Fruit fly (Drosophila melanogaster) whole organism, embryonic: ENCODE measurements around the gene CG12310.

ENCODE experiments used
- B-H1 ChIP-seq: fragments of 200-800 bp; sonication (Bioruptor generic); IDR thresholded peaks from 3 replicates; pipeline ENCODE4 v1.3.6; 2022; ENCODE audit warnings: missing biosample characterization, missing genetic modification characterization
- Blimp-1 ChIP-seq: fragments of 200-800 bp; sonication (Bioruptor generic); optimal IDR thresholded peaks from 3 replicates; lab custom pipeline; 2018; ENCODE audit warnings: missing biosample characterization, missing genetic modification characterization, mild to moderate bottlenecking, moderate library complexity, missing genetic modification reagents
- C15 ChIP-seq: fragments of 200-800 bp; sonication (Bioruptor generic); IDR thresholded peaks from 3 replicates; pipeline ENCODE4 v1.3.6; 2022; ENCODE audit warnings: missing biosample characterization, missing genetic modification characterization
- CG10565 ChIP-seq: fragments of 200-800 bp; sonication (Bioruptor generic); optimal IDR thresholded peaks from 3 replicates; lab custom pipeline; 2016; ENCODE audit warnings: missing biosample characterization, mild to moderate bottlenecking, missing genetic modification characterization
- CG11085 ChIP-seq: fragments of 200-800 bp; sonication (Bioruptor generic); IDR thresholded peaks from 2 replicates; pipeline ENCODE4 v1.3.6; 2022; ENCODE audit warnings: missing biosample characterization, missing genetic modification characterization
- CG12299 ChIP-seq: fragments of 200-800 bp; sonication (Bioruptor generic); optimal IDR thresholded peaks from 2 replicates; lab custom pipeline; 2018; ENCODE audit warnings: missing biosample characterization, mild to moderate bottlenecking, missing genetic modification characterization
- CG1233 ChIP-seq: fragments of 200-800 bp; sonication (Bioruptor generic); optimal IDR thresholded peaks from 4 replicates; lab custom pipeline; 2018; ENCODE audit warnings: missing biosample characterization, mild to moderate bottlenecking, missing genetic modification characterization
- CG14050 ChIP-seq: fragments of 200-800 bp; sonication (Bioruptor generic); IDR thresholded peaks from 3 replicates; pipeline ENCODE4 v1.3.6; 2022; ENCODE audit warnings: missing biosample characterization, missing genetic modification characterization
- CG31388 ChIP-seq: fragments of 200-800 bp; sonication (Bioruptor generic); optimal IDR thresholded peaks from 2 replicates; lab custom pipeline; 2016; ENCODE audit warnings: missing biosample characterization, missing genetic modification characterization
- CG3163 ChIP-seq: fragments of 200-800 bp; sonication (Bioruptor generic); optimal IDR thresholded peaks from 3 replicates; lab custom pipeline; 2016; ENCODE audit warnings: missing biosample characterization, missing genetic modification characterization
- CG32532 ChIP-seq: fragments of 200-800 bp; sonication (Bioruptor generic); IDR thresholded peaks from 2 replicates; pipeline ENCODE4 v1.3.6; 2022; ENCODE audit warnings: missing biosample characterization, missing genetic modification characterization
- CG7839 ChIP-seq: fragments of 200-800 bp; sonication (Bioruptor generic); optimal IDR thresholded peaks from 3 replicates; lab custom pipeline; 2018; ENCODE audit warnings: missing biosample characterization, mild to moderate bottlenecking, missing genetic modification characterization, moderate library complexity
- CG8388 ChIP-seq: fragments of 200-800 bp; sonication (Bioruptor generic); optimal IDR thresholded peaks from 2 replicates; lab custom pipeline; 2019; ENCODE audit warnings: missing biosample characterization, mild to moderate bottlenecking, missing genetic modification characterization, moderate library complexity
- CG9876 ChIP-seq: fragments of 200-800 bp; sonication (Bioruptor generic); optimal IDR thresholded peaks from 2 replicates; lab custom pipeline; 2016; ENCODE audit warnings: missing biosample characterization, missing genetic modification characterization
- CG9932 ChIP-seq: fragments of 200-800 bp; sonication (Bioruptor generic); IDR thresholded peaks from 2 replicates; pipeline ENCODE4 v1.3.6; 2022; ENCODE audit warnings: missing biosample characterization, missing genetic modification characterization
- D19B ChIP-seq: fragments of 200-800 bp; sonication (Bioruptor generic); optimal IDR thresholded peaks from 2 replicates; lab custom pipeline; 2017; ENCODE audit warnings: missing biosample characterization, mild to moderate bottlenecking, missing genetic modification characterization
- Elba2 ChIP-seq: fragments of 200-800 bp; sonication (Bioruptor generic); optimal IDR thresholded peaks from 3 replicates; lab custom pipeline; 2016; ENCODE audit warnings: missing biosample characterization, missing genetic modification characterization
- HmgD ChIP-seq: fragments of 200-800 bp; sonication (Bioruptor generic); optimal IDR thresholded peaks from 3 replicates; lab custom pipeline; 2016; ENCODE audit warnings: missing biosample characterization, missing genetic modification characterization
- NFAT ChIP-seq: fragments of 200-800 bp; sonication (Bioruptor generic); IDR thresholded peaks from 2 replicates; pipeline ENCODE4 v1.3.6; 2022; ENCODE audit warnings: missing biosample characterization, missing genetic modification characterization
- NK7.1 ChIP-seq: fragments of 200-800 bp; sonication (Bioruptor generic); optimal IDR thresholded peaks from 3 replicates; lab custom pipeline; 2016; ENCODE audit warnings: missing biosample characterization, missing genetic modification characterization
- Ravus ChIP-seq: fragments of 200-800 bp; sonication (Bioruptor generic); IDR thresholded peaks from 2 replicates; pipeline ENCODE4 v1.3.6; 2022; ENCODE audit warnings: missing biosample characterization, missing genetic modification characterization
- Spps ChIP-seq: fragments of 200-800 bp; sonication (Bioruptor generic); optimal IDR thresholded peaks from 2 replicates; lab custom pipeline; 2018; ENCODE audit warnings: missing biosample characterization, mild to moderate bottlenecking, missing genetic modification characterization
- Sry-β ChIP-seq: fragments of 200-800 bp; sonication (Bioruptor generic); optimal IDR thresholded peaks from 2 replicates; lab custom pipeline; 2018; ENCODE audit warnings: missing biosample characterization, mild to moderate bottlenecking, missing genetic modification characterization, moderate library complexity
- TFAM ChIP-seq: fragments of 200-800 bp; sonication (Bioruptor generic); optimal IDR thresholded peaks from 2 replicates; lab custom pipeline; 2017; ENCODE audit warnings: missing biosample characterization, missing genetic modification characterization, inconsistent platforms
- Trl ChIP-seq, 3 experiments: fragments of >200 bp in 2 of 3; fragments of 200-800 bp in 1 of 3; sonication (Bioruptor generic) in 1 of 3; optimal IDR thresholded peaks; 2 replicates in 1 of 3; 3 replicates in 2 of 3; lab custom pipeline; 2016 to 2017; ENCODE audit warnings: missing biosample characterization in 1 of 3, missing genetic modification characterization in 1 of 3
- ac ChIP-seq: fragments of 200-800 bp; sonication (Bioruptor generic); optimal IDR thresholded peaks from 3 replicates; lab custom pipeline; 2017; ENCODE audit warnings: missing biosample characterization, mild to moderate bottlenecking, missing genetic modification characterization
- ara ChIP-seq: fragments of 200-800 bp; sonication (Bioruptor generic); IDR thresholded peaks from 2 replicates; pipeline ENCODE4 v1.3.6; 2022; ENCODE audit warnings: missing biosample characterization, missing genetic modification characterization
- ash1 ChIP-seq: fragments of 200-800 bp; sonication (Bioruptor generic); optimal IDR thresholded peaks from 2 replicates; lab custom pipeline; 2018; ENCODE audit warnings: missing biosample characterization, mild to moderate bottlenecking, missing genetic modification characterization
- bbx ChIP-seq: fragments of 200-800 bp; sonication (Bioruptor generic); IDR thresholded peaks from 2 replicates; pipeline ENCODE4 v1.3.6; 2022; ENCODE audit warnings: missing biosample characterization, missing genetic modification characterization; ENCODE audit not compliant: partially characterized antibody
- chm ChIP-seq: fragments of 200-800 bp; sonication (Bioruptor generic); IDR thresholded peaks from 2 replicates; pipeline ENCODE4 v1.3.6; 2022; ENCODE audit warnings: missing biosample characterization, missing genetic modification characterization
- dmrt11E ChIP-seq: fragments of 200-800 bp; sonication (Bioruptor generic); optimal IDR thresholded peaks from 3 replicates; lab custom pipeline; 2018; ENCODE audit warnings: missing biosample characterization, mild to moderate bottlenecking, missing genetic modification characterization, moderate library complexity
- dysf ChIP-seq: fragments of 200-800 bp; sonication (Bioruptor generic); IDR thresholded peaks from 3 replicates; pipeline ENCODE4 v1.3.6; 2022; ENCODE audit warnings: missing biosample characterization, missing genetic modification characterization
- ewg ChIP-seq: fragments of 200-800 bp; sonication (Bioruptor generic); optimal IDR thresholded peaks from 3 replicates; lab custom pipeline; 2017; ENCODE audit warnings: mild to moderate bottlenecking, missing biosample characterization, missing genetic modification reagents, missing genetic modification characterization
- gce ChIP-seq: fragments of 200-800 bp; sonication (Bioruptor generic); IDR thresholded peaks from 3 replicates; pipeline ENCODE4 v1.3.6; 2022; ENCODE audit warnings: missing biosample characterization, missing genetic modification characterization
- gfzf ChIP-seq: fragments of 200-800 bp; sonication (Bioruptor generic); optimal IDR thresholded peaks from 2 replicates; lab custom pipeline; 2016; ENCODE audit warnings: missing biosample characterization, mild to moderate bottlenecking, missing genetic modification characterization, moderate library complexity
- gt ChIP-seq: fragments of 200-800 bp; sonication (Bioruptor generic); IDR thresholded peaks from 2 replicates; pipeline ENCODE4 v1.3.6; 2022; ENCODE audit warnings: missing biosample characterization, missing genetic modification characterization
- hbn ChIP-seq: fragments of 200-800 bp; sonication (Bioruptor generic); IDR thresholded peaks from 2 replicates; pipeline ENCODE4 v1.3.6; 2022; ENCODE audit warnings: missing biosample characterization, missing genetic modification characterization; ENCODE audit not compliant: partially characterized antibody
- jing ChIP-seq: fragments of 200-800 bp; sonication (Bioruptor generic); optimal IDR thresholded peaks from 2 replicates; lab custom pipeline; 2018; ENCODE audit warnings: missing biosample characterization, mild to moderate bottlenecking, missing genetic modification characterization
- ken ChIP-seq: fragments of 200-800 bp; sonication (Bioruptor generic); IDR thresholded peaks from 3 replicates; pipeline ENCODE4 v1.3.6; 2022; ENCODE audit warnings: missing biosample characterization, missing genetic modification characterization
- mld ChIP-seq: fragments of 200-800 bp; sonication (Bioruptor generic); IDR thresholded peaks from 3 replicates; pipeline ENCODE4 v1.3.6; 2022; ENCODE audit warnings: missing biosample characterization, missing genetic modification characterization; ENCODE audit not compliant: partially characterized antibody
- nom ChIP-seq: fragments of 200-800 bp; sonication (Bioruptor generic); optimal IDR thresholded peaks from 2 replicates; lab custom pipeline; 2017; ENCODE audit warnings: missing biosample characterization, missing genetic modification characterization, mild to moderate bottlenecking, moderate library complexity, missing genetic modification reagents
- sug ChIP-seq: fragments of 200-800 bp; optimal IDR thresholded peaks from 2 replicates; lab custom pipeline; 2019; ENCODE audit warnings: missing biosample characterization, mild to moderate bottlenecking, missing genetic modification characterization, moderate library complexity
- tio ChIP-seq: fragments of 200-800 bp; sonication (Bioruptor generic); optimal IDR thresholded peaks from 2 replicates; lab custom pipeline; 2017; ENCODE audit warnings: missing biosample characterization, missing genetic modification characterization, inconsistent platforms
- toy ChIP-seq: fragments of 200-800 bp; sonication (Bioruptor generic); IDR thresholded peaks from 2 replicates; pipeline ENCODE4 v1.3.6; 2022; ENCODE audit warnings: missing biosample characterization, missing genetic modification characterization
- ttk ChIP-seq: fragments of 200-800 bp; sonication (Bioruptor generic); IDR thresholded peaks from 2 replicates; pipeline ENCODE4 v2.1.2; 2022; ENCODE audit warnings: missing biosample characterization, missing genetic modification characterization
- tup ChIP-seq: fragments of 200-800 bp; sonication (Bioruptor generic); optimal IDR thresholded peaks from 2 replicates; lab custom pipeline; 2016; ENCODE audit warnings: missing biosample characterization, mild to moderate bottlenecking, missing genetic modification characterization, moderate library complexity
- vvl ChIP-seq: fragments of 200-800 bp; sonication (Bioruptor generic); IDR thresholded peaks from 2 replicates; pipeline ENCODE4 v1.3.6; 2022; ENCODE audit warnings: missing biosample characterization, missing genetic modification characterization
- yki ChIP-seq: fragments of >200 bp; optimal IDR thresholded peaks from 3 replicates; lab custom pipeline; 2018

The CG12310 gene

DNA sequence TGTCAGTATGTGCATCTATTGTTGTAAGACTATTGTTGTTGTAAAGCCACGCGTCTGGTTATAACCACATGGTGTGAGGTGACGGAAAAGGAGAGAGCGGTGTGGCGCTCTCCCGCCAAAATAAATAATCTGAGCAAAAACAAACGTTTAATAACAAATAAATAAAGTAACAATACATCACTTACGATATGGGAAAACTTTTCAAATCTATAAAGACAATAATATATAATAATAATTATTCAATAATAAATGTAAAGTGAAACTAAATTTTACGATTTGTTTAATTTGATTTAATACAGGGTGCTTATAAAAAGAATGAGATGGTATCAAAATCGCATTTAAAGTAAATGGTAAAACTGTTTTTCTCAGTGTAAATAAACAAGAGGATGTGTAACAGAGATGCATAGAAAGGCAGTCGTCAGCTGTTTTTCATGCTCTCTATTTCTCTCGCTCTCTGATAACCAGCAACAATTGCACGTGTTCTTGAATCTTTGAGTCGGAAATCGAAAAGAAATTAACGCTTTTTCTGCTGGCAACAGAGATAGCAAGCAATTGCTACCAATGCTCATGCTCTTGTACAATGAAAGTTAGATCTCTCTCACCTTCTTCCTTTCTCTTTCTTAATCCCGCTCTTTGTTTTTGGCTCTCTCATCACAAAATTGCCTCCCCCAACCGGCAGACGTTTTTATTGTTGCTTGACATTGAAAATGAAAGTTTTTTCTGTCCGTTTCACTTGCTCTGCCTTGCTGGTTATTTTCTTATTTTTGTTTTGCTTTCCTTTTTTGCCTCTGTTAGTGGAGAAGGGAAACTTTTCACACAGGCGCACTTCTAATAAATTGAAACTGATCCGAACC is 48.3 kb upstream of the CG12310 start (continued):
- TF ChIP-seq CG8388 (GFP tag; lab: Kevin White, UChicago) (peak; percentile 95), vvl (peak; percentile 97), mld (GFP tag; lab: Robert Waterston, UW) (no peak), yki (lab: Kevin White, UChicago) (peak; percentile 23), Spps (peak; percentile 93), Elba2 (GFP tag; lab: Kevin White, UChicago) (no peak), gce (GFP tag; lab: Robert Waterston, UW) (peak; percentile 91; the same call in 2 of the 3 replicates), Trl (optimal IDR thresholded peaks at IDR 0.05; lab: Kevin White, UChicago) (peak; percentile 86 to 91), Trl (GFP tag; optimal IDR thresholded peaks at IDR 0.05; lab: Kevin White, UChicago) (peak; percentile 69), Blimp-1 (GFP tag; lab: Kevin White, UChicago) (peak; percentile 93), CG31388 (GFP tag; lab: Kevin White, UChicago) (peak; percentile 49), toy (GFP tag; lab: Robert Waterston, UW) (peak; percentile 39; the same call in 1 of the 2 replicates), jing (GFP tag; lab: Kevin White, UChicago) (no peak), CG12299 (tag; lab: Kevin White, UChicago) (peak; percentile 86), CG9876 (GFP tag; lab: Kevin White, UChicago) (no peak), TFAM (peak; percentile 35), chm (GFP tag; lab: Robert Waterston, UW) (no peak), gt (GFP tag; lab: Robert Waterston, UW) (peak; percentile 39; the same call in 1 of the 2 replicates), hbn (GFP tag; lab: Robert Waterston, UW) (no peak; the same call in 1 of the 2 replicates), NK7.1 (peak; percentile 58), ken (GFP tag; lab: Robert Waterston, UW) (no peak; the same call in 2 of the 3 replicates), CG32532 (GFP tag; lab: Robert Waterston, UW) (peak; percentile 89), HmgD (GFP tag; lab: Kevin White, UChicago) (no peak), CG10565 (peak; percentile 22), gfzf (GFP tag; lab: Kevin White, UChicago) (no peak), ewg (peak; percentile 55), tio (GFP tag; lab: Kevin White, UChicago) (peak; percentile 78), CG7839 (tag; lab: Kevin White, UChicago) (peak; percentile 87), CG11085 (peak; percentile 75), B-H1 (GFP tag; lab: Robert Waterston, UW) (peak; percentile 71; the same call in 1 of the 3 replicates), CG9932 (GFP tag; lab: Robert Waterston, UW) (peak; percentile 52; the same call in 1 of the 2 replicates), Sry-β (GFP tag; lab: Kevin White, UChicago) (peak; percentile 41), ara (GFP tag; lab: Robert Waterston, UW) (peak; percentile 69), NFAT (peak; percentile 70; the same call in 1 of the 2 replicates), ash1 (GFP tag; lab: Kevin White, UChicago) (no peak), sug (tag; lab: Kevin White, UChicago) (peak; percentile 48), C15 (GFP tag; lab: Robert Waterston, UW) (peak; percentile 27; the same call in 1 of the 3 replicates), ac (GFP tag; lab: Kevin White, UChicago) (peak; percentile 70), Ravus (GFP tag; lab: Robert Waterston, UW) (peak; percentile 36), CG1233 (peak; percentile 93), tup (no peak), bbx (no peak), dysf (GFP tag; lab: Robert Waterston, UW) (peak; percentile 82), nom (peak; percentile 85), CG14050 (GFP tag; lab: Robert Waterston, UW) (peak; percentile 61; the same call in 2 of the 3 replicates), dmrt11E (peak; percentile 84), CG3163 (GFP tag; lab: Kevin White, UChicago) (peak; percentile 28), D19B (GFP tag; lab: Kevin White, UChicago) (peak; percentile 52), ttk (peak; percentile 84)
